Worm (Caenorhabditis elegans) whole organism, late embryonic: ENCODE results near the gene tag-335.

Source experiments
- C38D4.7 ChIP-seq: fragments of 200-800 bp; sonication (Bioruptor generic); optimal IDR thresholded peaks from 2 replicates; lab custom pipeline; 2018; ENCODE audit warnings: mild to moderate bottlenecking, missing genetic modification characterization, moderate library complexity, missing compliant biosample characterization
- K09A11.1 ChIP-seq: sonication (generic microtip); optimal IDR thresholded peaks from 2 replicates; lab custom pipeline; 2017; ENCODE audit warnings: antibody characterized with exemption, mild to moderate bottlenecking, missing genetic modification characterization, missing compliant biosample characterization; ENCODE audit not compliant: insufficient read depth
- T23F11.4 ChIP-seq: fragments of 200-800 bp; sonication (Bioruptor generic); optimal IDR thresholded peaks from 2 replicates; lab custom pipeline; 2018; ENCODE audit warnings: mild to moderate bottlenecking, missing genetic modification characterization, missing compliant biosample characterization
- ahr-1 ChIP-seq: sonication (generic microtip); optimal IDR thresholded peaks from 2 replicates; lab custom pipeline; 2016; ENCODE audit warnings: missing genetic modification characterization, missing compliant biosample characterization
- ceh-18 ChIP-seq: sonication (generic microtip); optimal IDR thresholded peaks from 2 replicates; lab custom pipeline; 2016; ENCODE audit warnings: missing genetic modification characterization, missing compliant biosample characterization
- ceh-19 ChIP-seq: fragments of 200-800 bp; sonication (Bioruptor generic); optimal IDR thresholded peaks from 2 replicates; lab custom pipeline; 2018; ENCODE audit warnings: mild to moderate bottlenecking, missing genetic modification characterization, missing compliant biosample characterization
- ceh-2 ChIP-seq: sonication (generic microtip); optimal IDR thresholded peaks from 2 replicates; lab custom pipeline; 2016; ENCODE audit warnings: missing genotype, missing genetic modification characterization, missing compliant biosample characterization
- ceh-22 ChIP-seq: sonication (generic microtip); optimal IDR thresholded peaks from 2 replicates; lab custom pipeline; 2017; ENCODE audit warnings: missing biosample characterization, missing genetic modification characterization
- ceh-24 ChIP-seq: sonication (generic microtip); optimal IDR thresholded peaks from 2 replicates; lab custom pipeline; 2016; ENCODE audit warnings: mild to moderate bottlenecking, missing genetic modification characterization, missing compliant biosample characterization
- ceh-31 ChIP-seq: sonication (generic microtip); optimal IDR thresholded peaks from 2 replicates; lab custom pipeline; 2016; ENCODE audit warnings: missing genetic modification characterization, missing compliant biosample characterization
- ceh-34 ChIP-seq: sonication (generic microtip); optimal IDR thresholded peaks from 2 replicates; lab custom pipeline; 2016; ENCODE audit warnings: mild to moderate bottlenecking, missing genetic modification characterization, missing compliant biosample characterization
- ceh-45 ChIP-seq: fragments of 200-800 bp; sonication (Bioruptor generic); IDR thresholded peaks from 2 replicates; pipeline ENCODE4 v1.3.6; 2022; ENCODE audit warnings: missing genetic modification reagents, missing genetic modification characterization, missing compliant biosample characterization
- ceh-48 ChIP-seq: sonication (generic microtip); optimal IDR thresholded peaks from 2 replicates; lab custom pipeline; 2016; ENCODE audit warnings: missing genetic modification characterization, inconsistent platforms, missing compliant biosample characterization
- ceh-6 ChIP-seq: fragments of 200-800 bp; sonication (Bioruptor generic); optimal IDR thresholded peaks from 2 replicates; lab custom pipeline; 2018; ENCODE audit warnings: mild to moderate bottlenecking, missing genetic modification characterization, missing compliant biosample characterization
- che-1 ChIP-seq: sonication (generic microtip); optimal IDR thresholded peaks from 2 replicates; lab custom pipeline; 2016; ENCODE audit warnings: mild to moderate bottlenecking, missing genetic modification characterization, missing compliant biosample characterization
- dmd-4 ChIP-seq: sonication (generic microtip); optimal IDR thresholded peaks from 2 replicates; lab custom pipeline; 2016; ENCODE audit warnings: borderline replicate concordance, missing genetic modification characterization, missing compliant biosample characterization
- elt-2 ChIP-seq: sonication (generic microtip); optimal IDR thresholded peaks from 2 replicates; lab custom pipeline; 2016; ENCODE audit warnings: missing genetic modification reagents, missing genetic modification characterization, missing compliant biosample characterization
- elt-4 ChIP-seq: sonication (generic microtip); optimal IDR thresholded peaks from 2 replicates; lab custom pipeline; 2016; ENCODE audit warnings: missing genetic modification characterization, missing compliant biosample characterization
- ets-4 ChIP-seq: sonication (generic microtip); optimal IDR thresholded peaks from 2 replicates; lab custom pipeline; 2016; ENCODE audit warnings: missing genetic modification characterization, missing compliant biosample characterization
- fax-1 ChIP-seq: sonication (generic microtip); optimal IDR thresholded peaks from 2 replicates; lab custom pipeline; 2016; ENCODE audit warnings: missing genotype, missing genetic modification characterization, missing compliant biosample characterization
- fkh-6 ChIP-seq: sonication (generic microtip); optimal IDR thresholded peaks from 2 replicates; lab custom pipeline; 2016; ENCODE audit warnings: missing genetic modification characterization, missing compliant biosample characterization
- gmeb-2 ChIP-seq: sonication (generic microtip); optimal IDR thresholded peaks from 2 replicates; lab custom pipeline; 2016; ENCODE audit warnings: missing genetic modification characterization, inconsistent platforms, missing compliant biosample characterization
- hlh-30 ChIP-seq: sonication (generic microtip); optimal IDR thresholded peaks from 2 replicates; lab custom pipeline; 2017; ENCODE audit warnings: antibody characterized with exemption, missing genetic modification characterization, missing compliant biosample characterization; ENCODE audit not compliant: insufficient read depth
- hlh-8 ChIP-seq: sonication (generic microtip); optimal IDR thresholded peaks from 2 replicates; lab custom pipeline; 2016; ENCODE audit warnings: missing genotype, missing genetic modification characterization, missing compliant biosample characterization
- lim-6 ChIP-seq: sonication (generic microtip); optimal IDR thresholded peaks from 2 replicates; lab custom pipeline; 2016; ENCODE audit warnings: missing genetic modification characterization, missing compliant biosample characterization
- lin-11 ChIP-seq: fragments of 200-800 bp; sonication (Bioruptor generic); optimal IDR thresholded peaks from 2 replicates; lab custom pipeline; 2018; ENCODE audit warnings: mild to moderate bottlenecking, missing genetic modification characterization, missing compliant biosample characterization
- mec-3 ChIP-seq: sonication (generic microtip); optimal IDR thresholded peaks from 2 replicates; lab custom pipeline; 2016; ENCODE audit warnings: borderline replicate concordance, missing genetic modification characterization, missing compliant biosample characterization
- nfya-1 ChIP-seq: sonication (generic microtip); optimal IDR thresholded peaks from 2 replicates; lab custom pipeline; 2017; ENCODE audit warnings: missing genetic modification characterization, mild to moderate bottlenecking, missing compliant biosample characterization, antibody characterized with exemption, moderate library complexity
- nhr-232 ChIP-seq: sonication (generic microtip); optimal IDR thresholded peaks from 2 replicates; lab custom pipeline; 2016; ENCODE audit warnings: missing genetic modification characterization, missing compliant biosample characterization
- odd-2 ChIP-seq: sonication (generic microtip); optimal IDR thresholded peaks from 2 replicates; lab custom pipeline; 2017; ENCODE audit warnings: antibody characterized with exemption, mild to moderate bottlenecking, missing genetic modification characterization, missing compliant biosample characterization
- pag-3 ChIP-seq: sonication (generic microtip); optimal IDR thresholded peaks from 2 replicates; lab custom pipeline; 2016; ENCODE audit warnings: missing compliant biosample characterization, missing genetic modification characterization, borderline replicate concordance
- pat-9 ChIP-seq: fragments of 200-800 bp; sonication (Bioruptor generic); optimal IDR thresholded peaks from 2 replicates; lab custom pipeline; 2018; ENCODE audit warnings: mild to moderate bottlenecking, missing genetic modification characterization, moderate library complexity, missing compliant biosample characterization
- pax-1 ChIP-seq: fragments of 150-350 bp; optimal IDR thresholded peaks from 2 replicates; lab custom pipeline; 2014; ENCODE audit warnings: missing biosample characterization, missing genetic modification characterization
- pha-2 ChIP-seq: sonication (generic microtip); optimal IDR thresholded peaks from 2 replicates; lab custom pipeline; 2017; ENCODE audit warnings: mild to moderate bottlenecking, missing genetic modification characterization, missing compliant biosample characterization
- pha-4 ChIP-seq: fragments of 150-350 bp; optimal IDR thresholded peaks from 2 replicates; lab custom pipeline; 2018; ENCODE audit warnings: missing biosample characterization, missing genetic modification reagents, missing genetic modification characterization
- pqm-1 ChIP-seq: sonication (generic microtip); optimal IDR thresholded peaks from 2 replicates; lab custom pipeline; 2016; ENCODE audit warnings: missing genetic modification characterization, missing compliant biosample characterization
- rnt-1 ChIP-seq: sonication (generic microtip); optimal IDR thresholded peaks from 2 replicates; lab custom pipeline; 2016; ENCODE audit warnings: missing genetic modification characterization, missing compliant biosample characterization
- sdc-2 ChIP-seq: sonication (generic microtip); optimal IDR thresholded peaks from 2 replicates; lab custom pipeline; 2016; ENCODE audit warnings: missing genotype, missing genetic modification characterization, missing compliant biosample characterization
- syd-9 ChIP-seq: sonication (generic microtip); optimal IDR thresholded peaks from 2 replicates; lab custom pipeline; 2016; ENCODE audit warnings: mild to moderate bottlenecking, missing genetic modification characterization, moderate library complexity, missing compliant biosample characterization
- tbx-2 ChIP-seq: sonication (generic microtip); optimal IDR thresholded peaks from 2 replicates; lab custom pipeline; 2016; ENCODE audit warnings: missing genetic modification characterization, missing compliant biosample characterization
- tbx-7 ChIP-seq: sonication (generic microtip); optimal IDR thresholded peaks from 2 replicates; lab custom pipeline; 2016; ENCODE audit warnings: missing genotype, missing genetic modification characterization, missing compliant biosample characterization
- ttx-3 ChIP-seq: sonication (generic microtip); optimal IDR thresholded peaks from 2 replicates; lab custom pipeline; 2016; ENCODE audit warnings: missing genetic modification reagents, missing genetic modification characterization, missing compliant biosample characterization
- unc-3 ChIP-seq, 2 experiments: fragments of 200-800 bp in 1 of 2; sonication (Bioruptor generic) in 1 of 2; sonication (generic microtip) in 1 of 2; conservative IDR thresholded peaks in 1 of 2; optimal IDR thresholded peaks in 1 of 2; 2 replicates each; pipeline versions ENCODE4 v1.3.6 to Lab custom; 2016 to 2022; ENCODE audit warnings: missing compliant biosample characterization in 2 of 2, missing genetic modification characterization in 2 of 2, missing genetic modification reagents in 1 of 2
- unc-42 ChIP-seq: sonication (generic microtip); optimal IDR thresholded peaks from 2 replicates; lab custom pipeline; 2016; ENCODE audit warnings: missing genotype, missing genetic modification characterization, missing compliant biosample characterization
- unc-55 ChIP-seq: sonication (generic microtip); optimal IDR thresholded peaks from 2 replicates; lab custom pipeline; 2017; ENCODE audit warnings: missing biosample characterization, missing genetic modification reagents, missing genetic modification characterization
- unc-86 ChIP-seq: sonication (generic microtip); optimal IDR thresholded peaks from 2 replicates; lab custom pipeline; 2016; ENCODE audit warnings: missing genetic modification characterization, missing compliant biosample characterization
- zip-5 ChIP-seq: sonication (generic microtip); optimal IDR thresholded peaks from 2 replicates; lab custom pipeline; 2016; ENCODE audit warnings: missing genetic modification characterization, missing compliant biosample characterization

The tag-335 gene

DNA sequence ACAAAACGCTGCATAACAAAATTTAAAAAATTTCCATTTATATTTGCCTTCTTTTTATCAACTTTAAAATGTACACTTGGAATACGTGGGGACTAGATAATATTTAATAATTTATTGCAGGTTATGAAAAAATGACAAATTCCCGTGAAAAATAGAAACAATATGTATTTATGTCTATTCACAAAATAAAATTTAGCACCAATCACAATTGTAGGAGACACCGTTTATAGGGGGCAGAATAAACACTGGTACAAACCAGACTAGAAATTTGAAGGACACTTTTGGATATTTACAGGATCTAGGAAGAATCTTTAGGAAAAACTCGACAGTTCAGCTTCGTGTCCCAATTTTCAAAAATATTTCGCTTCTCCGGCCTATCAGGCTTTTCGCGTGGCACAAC is 8.0 kb downstream of the tag-335 start, which contains the start of gene C42C1.3:
Gene C42C1.3 (minus strand): TSS at position 101 of the 400 bp plus-strand sequence.
- TF ChIP-seq ahr-1: no peak
- TF ChIP-seq ceh-6 (GFP tag; lab: Kevin White, UChicago): no peak
- TF ChIP-seq gmeb-2 (tag; lab: Kevin White, UChicago): no peak
- no peak for TF ChIP-seq unc-42 (tag; lab: Kevin White, UChicago)
- no peak for TF ChIP-seq pag-3 (tag; lab: Kevin White, UChicago)
- TF ChIP-seq hlh-30 (tag; lab: Kevin White, UChicago): no peak
- no peak for TF ChIP-seq pat-9 (tag; lab: Kevin White, UChicago)

DNA sequence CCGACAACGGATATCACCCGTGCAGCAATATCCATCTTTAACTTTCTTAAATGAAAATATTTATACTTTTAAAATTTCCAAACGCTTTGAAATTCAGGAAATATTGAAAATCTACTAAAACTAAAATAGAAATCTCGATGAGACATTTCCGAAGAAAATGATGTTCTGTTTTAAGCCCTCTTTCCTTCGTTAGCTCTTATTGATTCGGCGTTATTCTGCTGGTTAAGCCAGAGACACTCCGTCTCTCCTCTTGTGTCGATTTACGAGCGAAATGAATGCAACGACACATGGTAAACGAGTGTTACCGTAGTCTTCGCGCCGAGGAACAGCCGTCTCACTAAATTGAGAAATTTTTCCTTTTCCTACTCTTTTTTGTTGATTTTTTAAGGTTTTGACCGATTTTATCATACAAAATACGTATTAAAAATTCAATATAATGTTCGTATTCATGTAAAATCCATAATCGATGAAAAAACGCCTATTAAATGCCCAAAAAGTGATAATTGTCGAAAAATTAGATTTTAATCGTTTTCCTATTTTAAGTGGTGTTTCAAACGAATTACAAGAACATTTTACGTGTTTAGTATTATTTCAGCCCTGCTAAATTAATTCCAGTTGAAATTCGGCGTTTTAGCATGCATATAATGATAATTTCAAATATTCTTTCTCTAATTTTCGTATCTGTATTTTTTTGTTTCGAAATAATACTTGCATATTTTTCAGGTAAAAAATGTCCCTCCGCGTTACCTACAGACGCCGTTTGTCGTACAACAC is 9.9 kb downstream of the tag-335 start, which contains the start of the genes ppm-1.H and rpl-34:
Gene ppm-1.H (minus strand): TSS at position 51 of the 774 bp plus-strand sequence.
Gene rpl-34 (plus strand): TSS at position 724 of the 774 bp plus-strand sequence.
- TF ChIP-seq ceh-18 (tag; lab: Kevin White, UChicago) (peak; percentile 21), ceh-6 (GFP tag; lab: Kevin White, UChicago) (no peak), ceh-45 (GFP tag; lab: Robert Waterston, UW) (no peak), unc-55 (GFP tag; lab: Kevin White, UChicago) (peak; percentile 58), tbx-7 (no peak), nfya-1 (peak; percentile 84), pat-9 (tag; lab: Kevin White, UChicago) (no peak), lin-11 (tag; lab: Kevin White, UChicago) (no peak), ceh-34 (tag; lab: Kevin White, UChicago) (peak; percentile 39), zip-5 (tag; lab: Kevin White, UChicago) (peak; percentile 39), pha-4 (tag; lab: Kevin White, UChicago) (no peak), C38D4.7 (GFP tag; lab: Kevin White, UChicago) (no peak), ceh-48 (tag; lab: Kevin White, UChicago) (peak; percentile 51), tbx-2 (tag; lab: Kevin White, UChicago) (peak; percentile 36), hlh-30 (tag; lab: Kevin White, UChicago) (peak; percentile 33), ttx-3 (tag; lab: Kevin White, UChicago) (peak; percentile 14), nhr-232 (tag; lab: Kevin White, UChicago) (no peak), sdc-2 (tag; lab: Kevin White, UChicago) (no peak), ets-4 (tag; lab: Kevin White, UChicago) (no peak), mec-3 (tag; lab: Kevin White, UChicago) (no peak), ceh-19 (no peak), ceh-2 (tag; lab: Kevin White, UChicago) (no peak), elt-2 (tag; lab: Kevin White, UChicago) (no peak), gmeb-2 (tag; lab: Kevin White, UChicago) (no peak), che-1 (no peak), pqm-1 (no peak), unc-3 (GFP tag; conservative IDR thresholded peaks at IDR 0.05; lab: Robert Waterston, UW) (no peak), unc-3 (tag; optimal IDR thresholded peaks at IDR 0.05; lab: Kevin White, UChicago) (no peak), dmd-4 (tag; lab: Kevin White, UChicago) (no peak), ceh-24 (tag; lab: Kevin White, UChicago) (no peak), elt-4 (tag; lab: Kevin White, UChicago) (no peak), ceh-31 (tag; lab: Kevin White, UChicago) (peak; percentile 64), T23F11.4 (GFP tag; lab: Kevin White, UChicago) (no peak), odd-2 (tag; lab: Kevin White, UChicago) (no peak), unc-42 (tag; lab: Kevin White, UChicago) (peak; percentile 57), unc-86 (tag; lab: Kevin White, UChicago) (no peak), pha-2 (no peak), ceh-22 (tag; lab: Kevin White, UChicago) (no peak), pax-1 (tag; lab: Kevin White, UChicago) (peak; percentile 50), lim-6 (tag; lab: Kevin White, UChicago) (no peak), hlh-8 (tag; lab: Kevin White, UChicago) (peak; percentile 34), syd-9 (no peak), K09A11.1 (no peak), fax-1 (tag; lab: Kevin White, UChicago) (no peak), rnt-1 (tag; lab: Kevin White, UChicago) (no peak), fkh-6 (tag; lab: Kevin White, UChicago) (no peak)
- TF ChIP-seq, all 69 proteins: peak for 13
